Worm (Caenorhabditis elegans) whole organism, L2 larva: ENCODE results near the gene K07H8.8.
A peak's percentile ranks its signal among the peaks of the same experiment; 100 is the strongest.

Experiments
- C34F6.9 ChIP-seq: fragments of 150-350 bp; optimal IDR thresholded peaks from 2 replicates; lab custom pipeline; 2014; ENCODE audit warnings: missing biosample characterization, missing genetic modification characterization
- F13H6.1 ChIP-seq: sonication (generic microtip); optimal IDR thresholded peaks from 2 replicates; lab custom pipeline; 2016; ENCODE audit warnings: missing genetic modification characterization, missing compliant biosample characterization
- R02D3.7 ChIP-seq: fragments of 150-350 bp; optimal IDR thresholded peaks from 2 replicates; lab custom pipeline; 2014; ENCODE audit warnings: missing biosample characterization, missing genetic modification characterization
- Y55F3AM.14 ChIP-seq: fragments of 200-800 bp; sonication (Bioruptor generic); optimal IDR thresholded peaks from 2 replicates; lab custom pipeline; 2018; ENCODE audit warnings: mild to moderate bottlenecking, missing genetic modification characterization, missing compliant biosample characterization
- ZK546.5 ChIP-seq: sonication (generic microtip); optimal IDR thresholded peaks from 2 replicates; lab custom pipeline; 2017; ENCODE audit warnings: missing biosample characterization, missing genetic modification characterization
- alr-1 ChIP-seq: fragments of 150-350 bp; optimal IDR thresholded peaks from 2 replicates; lab custom pipeline; 2014; ENCODE audit warnings: missing biosample characterization, missing genetic modification characterization
- ama-1 ChIP-seq: fragments of 150-350 bp; optimal IDR thresholded peaks from 2 replicates; lab custom pipeline; 2018; ENCODE audit warnings: inconsistent platforms
- ceh-16 ChIP-seq: fragments of 150-350 bp; optimal IDR thresholded peaks from 2 replicates; lab custom pipeline; 2014; ENCODE audit warnings: missing biosample characterization, missing genetic modification characterization
- crh-2 ChIP-seq: sonication (generic microtip); optimal IDR thresholded peaks from 2 replicates; lab custom pipeline; 2017; ENCODE audit warnings: missing biosample characterization, missing genetic modification characterization
- dmd-4 ChIP-seq: sonication (generic microtip); optimal IDR thresholded peaks from 2 replicates; lab custom pipeline; 2017; ENCODE audit warnings: missing biosample characterization, missing genetic modification characterization
- egl-27 ChIP-seq: sonication (generic microtip); optimal IDR thresholded peaks from 3 replicates; lab custom pipeline; 2017; ENCODE audit warnings: missing biosample characterization, missing genetic modification reagents, missing genetic modification characterization
- elt-3 ChIP-seq: sonication (generic microtip); optimal IDR thresholded peaks from 2 replicates; lab custom pipeline; 2017; ENCODE audit warnings: missing biosample characterization, missing genetic modification characterization
- fos-1 ChIP-seq: fragments of 150-350 bp; optimal IDR thresholded peaks from 2 replicates; lab custom pipeline; 2014; ENCODE audit warnings: missing biosample characterization, missing genetic modification characterization
- gmeb-1 ChIP-seq: fragments of 150-350 bp; optimal IDR thresholded peaks from 2 replicates; lab custom pipeline; 2014; ENCODE audit warnings: missing biosample characterization, missing genetic modification characterization
- lin-11 ChIP-seq: fragments of 150-350 bp; sonication (generic microtip); optimal IDR thresholded peaks from 2 replicates; lab custom pipeline; 2014; ENCODE audit warnings: missing biosample characterization, missing genetic modification characterization, inconsistent platforms, mixed read lengths
- lin-13 ChIP-seq: fragments of 150-350 bp; optimal IDR thresholded peaks from 2 replicates; lab custom pipeline; 2014; ENCODE audit warnings: missing biosample characterization, missing genetic modification reagents, missing genetic modification characterization
- lin-39 ChIP-seq: fragments of 150-350 bp; optimal IDR thresholded peaks from 2 replicates; lab custom pipeline; 2014; ENCODE audit warnings: missing biosample characterization, missing genetic modification reagents, missing genetic modification characterization
- lsy-2 ChIP-seq, 2 experiments: fragments of 150-350 bp in 1 of 2; sonication (generic microtip) in 1 of 2; optimal IDR thresholded peaks; 2 replicates each; lab custom pipeline; 2014 to 2017; ENCODE audit warnings: missing biosample characterization in 2 of 2, missing genetic modification characterization in 2 of 2
- mab-5 ChIP-seq: fragments of 150-350 bp; optimal IDR thresholded peaks from 2 replicates; lab custom pipeline; 2014; ENCODE audit warnings: missing biosample characterization, missing genetic modification characterization
- mbf-1 ChIP-seq: sonication (generic microtip); optimal IDR thresholded peaks from 2 replicates; lab custom pipeline; 2017; ENCODE audit warnings: missing biosample characterization, missing genetic modification characterization
- mdl-1 ChIP-seq, 2 experiments: fragments of 150-350 bp in 1 of 2; sonication (generic microtip) in 1 of 2; optimal IDR thresholded peaks; 2 replicates each; lab custom pipeline; 2017; ENCODE audit warnings: missing biosample characterization in 2 of 2, missing genetic modification characterization in 2 of 2
- nhr-10 ChIP-seq: sonication (generic microtip); optimal IDR thresholded peaks from 2 replicates; lab custom pipeline; 2017; ENCODE audit warnings: missing biosample characterization, missing genetic modification characterization
- nhr-12 ChIP-seq: fragments of 150-350 bp; optimal IDR thresholded peaks from 2 replicates; lab custom pipeline; 2014; ENCODE audit warnings: missing biosample characterization, missing genetic modification characterization
- nhr-129 ChIP-seq: fragments of 150-350 bp; optimal IDR thresholded peaks from 2 replicates; lab custom pipeline; 2014; ENCODE audit warnings: missing biosample characterization, missing genetic modification characterization
- nhr-21 ChIP-seq: fragments of 150-350 bp; optimal IDR thresholded peaks from 2 replicates; lab custom pipeline; 2014; ENCODE audit warnings: missing biosample characterization, missing genetic modification characterization
- nhr-23 ChIP-seq: fragments of 150-350 bp; optimal IDR thresholded peaks from 2 replicates; lab custom pipeline; 2014; ENCODE audit warnings: missing biosample characterization, missing genetic modification reagents, missing genetic modification characterization
- nhr-25 ChIP-seq: fragments of 150-350 bp; sonication (generic microtip); optimal IDR thresholded peaks from 3 replicates; lab custom pipeline; 2014; ENCODE audit warnings: missing biosample characterization, missing genetic modification characterization
- peb-1 ChIP-seq: fragments of 150-350 bp; optimal IDR thresholded peaks from 2 replicates; lab custom pipeline; 2014; ENCODE audit warnings: missing biosample characterization, missing genetic modification characterization
- sem-4 ChIP-seq: fragments of 150-350 bp; optimal IDR thresholded peaks from 2 replicates; lab custom pipeline; 2014; ENCODE audit warnings: missing biosample characterization, missing genetic modification reagents, missing genetic modification characterization
- sma-3 ChIP-seq: sonication (generic microtip); optimal IDR thresholded peaks from 2 replicates; lab custom pipeline; 2016; ENCODE audit warnings: missing genetic modification reagents, missing genetic modification characterization, missing compliant biosample characterization
- sma-9 ChIP-seq, 2 experiments: fragments of 150-350 bp in 1 of 2; sonication (generic microtip) in 1 of 2; optimal IDR thresholded peaks; 2 replicates each; lab custom pipeline; 2014 to 2016; ENCODE audit warnings: missing genetic modification characterization in 2 of 2, mild to moderate bottlenecking in 1 of 2, missing biosample characterization in 1 of 2, missing compliant biosample characterization in 1 of 2, missing genetic modification reagents in 1 of 2, moderate library complexity in 1 of 2
- unc-39 ChIP-seq: fragments of 150-350 bp; optimal IDR thresholded peaks from 2 replicates; lab custom pipeline; 2014; ENCODE audit warnings: missing biosample characterization, missing genetic modification characterization
- unc-55 ChIP-seq: fragments of 150-350 bp; sonication (generic microtip); optimal IDR thresholded peaks from 3 replicates; lab custom pipeline; 2014; ENCODE audit warnings: missing biosample characterization, missing genetic modification reagents, missing genetic modification characterization
- unc-62 ChIP-seq: fragments of 150-350 bp; optimal IDR thresholded peaks from 2 replicates; lab custom pipeline; 2014; ENCODE audit warnings: missing biosample characterization, missing genetic modification reagents, missing genetic modification characterization
- zag-1 ChIP-seq: fragments of 150-350 bp; optimal IDR thresholded peaks from 2 replicates; lab custom pipeline; 2014; ENCODE audit warnings: missing biosample characterization, missing genetic modification characterization

The K07H8.8 gene

DNA sequence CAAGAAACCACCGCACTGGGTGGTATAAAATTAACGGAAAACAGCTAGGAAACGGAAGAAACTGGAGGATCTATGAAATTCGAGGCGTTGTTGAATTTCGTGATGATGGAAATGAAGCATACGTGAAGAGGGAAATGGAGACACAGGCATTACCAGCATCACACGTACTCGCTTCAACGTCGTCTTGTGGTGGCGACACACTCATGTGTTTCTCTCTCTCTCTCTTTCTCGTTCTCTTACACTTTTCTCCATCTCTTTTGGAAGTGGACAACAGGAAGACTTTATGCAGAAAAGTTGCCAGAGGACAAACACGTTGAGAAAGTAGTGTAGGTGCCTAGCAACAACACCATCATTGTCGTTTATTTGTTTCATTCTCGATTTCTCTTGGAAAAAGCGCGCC lies 35.8 kb downstream of the K07H8.8 start:
- TF ChIP-seq crh-2 (peak; percentile 33), fos-1 (tag; lab: Kevin White, UChicago) (peak; percentile 25), lsy-2 (tag; optimal IDR thresholded peaks at IDR 0.05; lab: Kevin White, UChicago) (peak in 1 of 2 experiments; percentile 47), nhr-129 (tag; lab: Kevin White, UChicago) (peak; percentile 80), nhr-10 (tag; lab: Kevin White, UChicago) (no peak), C34F6.9 (peak; percentile 57), unc-55 (GFP tag; lab: Kevin White, UChicago) (peak; percentile 73), lin-13 (GFP tag; lab: Kevin White, UChicago) (no peak), lin-11 (peak; percentile 55), Y55F3AM.14 (GFP tag; lab: Kevin White, UChicago) (no peak)

DNA sequence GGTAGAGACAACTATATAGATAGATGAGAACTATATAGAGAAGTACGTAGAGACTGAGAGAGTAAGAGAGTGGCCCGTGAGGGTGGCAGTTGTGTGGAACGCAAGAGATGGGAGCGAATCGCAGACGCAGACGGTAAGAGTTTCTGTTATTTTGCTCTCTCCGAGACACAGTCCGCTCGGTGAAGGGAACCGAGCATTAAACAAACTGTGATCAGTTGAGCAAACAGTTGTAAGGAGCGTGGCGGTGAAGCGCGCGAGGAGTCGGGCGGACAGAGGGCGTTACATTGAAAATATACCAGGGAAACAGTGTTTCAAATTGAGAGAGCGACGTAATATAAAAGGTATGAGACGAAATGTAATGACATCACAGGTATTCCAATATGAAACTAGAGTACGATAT lies 38.7 kb downstream of the K07H8.8 start:
- TF ChIP-seq F13H6.1 (tag; lab: Kevin White, UChicago) (peak; percentile 91), fos-1 (tag; lab: Kevin White, UChicago) (peak; percentile 4), gmeb-1 (tag; lab: Kevin White, UChicago) (peak; percentile 44), nhr-21 (tag; lab: Kevin White, UChicago) (no peak), nhr-25 (tag; lab: Kevin White, UChicago) (peak; percentile 2), C34F6.9 (peak; percentile 20), sma-9 (GFP tag; optimal IDR thresholded peaks at IDR 0.05; lab: Kevin White, UChicago) (peak; percentile 80), sma-9 (tag; optimal IDR thresholded peaks at IDR 0.05; lab: Kevin White, UChicago) (no peak), lsy-2 (tag; optimal IDR thresholded peaks at IDR 0.05; lab: Kevin White, UChicago) (peak in 1 of 2 experiments; percentile 29), crh-2 (peak; percentile 29), nhr-12 (tag; lab: Kevin White, UChicago) (no peak), dmd-4 (tag; lab: Kevin White, UChicago) (no peak), sma-3 (GFP tag; lab: Kevin White, UChicago) (peak; percentile 50), alr-1 (tag; lab: Kevin White, UChicago) (no peak), mdl-1 (tag; optimal IDR thresholded peaks at IDR 0.05; lab: Kevin White, UChicago) (peak in 1 of 2 experiments; percentile 37), nhr-129 (tag; lab: Kevin White, UChicago) (peak; percentile 52), egl-27 (tag; lab: Kevin White, UChicago) (peak; percentile 11)

DNA sequence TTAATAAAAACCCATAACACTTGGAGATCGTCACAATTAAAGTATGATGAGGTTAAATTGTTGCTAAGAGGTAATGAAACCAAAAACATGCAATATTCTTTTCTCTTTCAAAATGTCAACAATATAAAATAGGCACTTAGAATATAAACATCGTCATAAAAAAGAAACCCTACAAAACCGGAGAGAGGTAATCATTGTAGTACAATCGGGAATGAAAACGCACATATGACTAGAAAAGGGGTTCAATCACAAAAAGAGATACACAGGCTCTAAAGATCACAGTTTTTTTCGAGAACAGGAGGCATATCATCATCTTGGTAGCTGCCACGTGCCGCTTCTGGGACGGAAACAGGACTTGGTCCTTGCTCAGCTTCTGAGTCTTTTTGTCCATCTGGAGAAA lies 41.7 kb downstream of the K07H8.8 start:
- TF ChIP-seq peb-1 (tag; lab: Kevin White, UChicago) (no peak), nhr-25 (tag; lab: Kevin White, UChicago) (no peak), lin-39 (no peak), ceh-16 (tag; lab: Kevin White, UChicago) (no peak), unc-55 (GFP tag; lab: Kevin White, UChicago) (no peak), ZK546.5 (tag; lab: Kevin White, UChicago) (no peak)
- TF ChIP-seq, all 48 proteins: peak for 0

DNA sequence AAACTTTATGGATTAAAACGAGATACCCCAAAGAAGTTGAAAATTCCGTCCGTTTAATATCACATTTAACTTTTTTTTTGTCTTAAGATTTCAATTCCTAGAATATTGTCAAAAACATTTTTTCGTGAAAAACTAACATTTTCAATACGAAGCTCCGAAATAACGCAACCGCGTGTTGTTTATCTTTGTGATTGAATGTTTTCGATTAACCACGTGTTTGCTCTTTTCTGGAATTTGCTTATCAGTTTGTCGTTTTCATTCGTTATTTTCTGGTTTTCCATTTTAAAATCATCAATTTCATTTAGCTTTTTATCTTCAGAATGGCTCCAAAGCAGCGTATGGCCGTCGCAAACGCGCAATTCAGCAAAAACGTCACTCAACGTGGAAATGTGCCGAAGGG lies 42.9 kb downstream of the K07H8.8 start, which contains the start of gene serp-1.2:
Gene serp-1.2, plus strand, starts transcription at position 318 of the 400 bp plus-strand sequence.
- no peak for TF ChIP-seq elt-3
- no peak for TF ChIP-seq mab-5 (tag; lab: Kevin White, UChicago)
- TF ChIP-seq nhr-129 (tag; lab: Kevin White, UChicago): peak; percentile 36
- no peak for TF ChIP-seq alr-1 (tag; lab: Kevin White, UChicago)
- TF ChIP-seq mdl-1 (tag; optimal IDR thresholded peaks at IDR 0.05; lab: Kevin White, UChicago): peak in 1 of 2 experiments; percentile 29
- no peak for TF ChIP-seq zag-1 (tag; lab: Kevin White, UChicago)
- TF ChIP-seq crh-2: peak; percentile 52
- TF ChIP-seq ama-1: peak; percentile 39
- TF ChIP-seq unc-39: no peak
- TF ChIP-seq dmd-4 (tag; lab: Kevin White, UChicago): no peak
- peak; percentile 44 for TF ChIP-seq sma-9 (GFP tag; optimal IDR thresholded peaks at IDR 0.05; lab: Kevin White, UChicago)
- TF ChIP-seq sma-9 (tag; optimal IDR thresholded peaks at IDR 0.05; lab: Kevin White, UChicago): no peak
- TF ChIP-seq fos-1 (tag; lab: Kevin White, UChicago): peak; percentile 28
- TF ChIP-seq R02D3.7 (tag; lab: Kevin White, UChicago): no peak
- TF ChIP-seq lin-13 (GFP tag; lab: Kevin White, UChicago): peak; percentile 12
- TF ChIP-seq C34F6.9: peak; percentile 59

ce11 chrIV:8223055-8223454 lies 45.2 kb downstream of the K07H8.8 start:
- TF ChIP-seq lin-39: no peak
- no peak for TF ChIP-seq nhr-23
- TF ChIP-seq alr-1 (tag; lab: Kevin White, UChicago): no peak
- TF ChIP-seq sma-3 (GFP tag; lab: Kevin White, UChicago): no peak
- no peak for TF ChIP-seq unc-62
- TF ChIP-seq mbf-1 (tag; lab: Kevin White, UChicago): no peak
- no peak for TF ChIP-seq sma-9 (GFP tag; optimal IDR thresholded peaks at IDR 0.05; lab: Kevin White, UChicago)
- no peak for TF ChIP-seq sma-9 (tag; optimal IDR thresholded peaks at IDR 0.05; lab: Kevin White, UChicago)
- no peak for TF ChIP-seq nhr-129 (tag; lab: Kevin White, UChicago)
- TF ChIP-seq nhr-25 (tag; lab: Kevin White, UChicago): no peak
- TF ChIP-seq nhr-10 (tag; lab: Kevin White, UChicago): no peak
- no peak for TF ChIP-seq sem-4 (tag; lab: Kevin White, UChicago)
- no peak for TF ChIP-seq R02D3.7 (tag; lab: Kevin White, UChicago)
- TF ChIP-seq elt-3: no peak
- TF ChIP-seq mab-5 (tag; lab: Kevin White, UChicago): no peak
- no peak for TF ChIP-seq fos-1 (tag; lab: Kevin White, UChicago)
